Worm (Caenorhabditis elegans) whole organism, L4/young adult: Measurements from ENCODE around the gene mff-1.

Experiments
- W03F9.2 ChIP-seq: fragments of 150-350 bp; optimal IDR thresholded peaks from 2 replicates; lab custom pipeline; 2014; ENCODE audit warnings: missing biosample characterization, missing genetic modification characterization
- dao-5 ChIP-seq: sonication (generic microtip); optimal IDR thresholded peaks from 2 replicates; lab custom pipeline; 2016; ENCODE audit warnings: missing genotype, missing genetic modification characterization, moderate library complexity, missing compliant biosample characterization
- him-1 ChIP-seq: sonication (generic microtip); optimal IDR thresholded peaks from 2 replicates; lab custom pipeline; 2016; ENCODE audit warnings: missing genotype, missing genetic modification reagents, missing genetic modification characterization, missing compliant biosample characterization

The mff-1 gene

DNA sequence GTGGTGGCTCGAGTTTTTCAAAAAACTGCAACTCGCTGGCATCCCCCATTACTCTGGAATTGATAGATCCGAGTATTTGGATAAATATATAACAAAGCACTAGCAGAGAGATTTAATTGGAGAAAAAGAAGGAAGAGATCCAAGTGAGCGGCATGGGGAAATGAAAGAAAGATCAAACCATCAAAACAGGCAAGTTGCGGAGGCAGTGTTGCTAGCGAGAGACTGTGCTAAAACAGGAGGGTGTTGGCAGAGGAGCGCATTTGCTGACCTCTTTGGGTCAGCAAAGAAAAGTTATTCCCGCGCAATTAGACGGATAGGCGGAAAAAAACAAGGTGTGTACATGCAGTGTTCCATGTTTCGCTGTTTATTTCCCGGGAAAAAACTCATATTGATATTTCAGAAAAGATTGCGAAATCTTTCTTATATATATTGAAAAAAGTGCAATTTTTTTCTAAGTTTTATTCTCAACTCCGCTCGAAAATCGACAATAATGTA, 11.4 kb downstream of the mff-1 start, which contains the start of gene ppk-3:
TSS of gene ppk-3 (minus strand) at position 51 of the 495 bp plus-strand sequence.
- TF ChIP-seq W03F9.2 (tag; lab: Kevin White, UChicago) = peak; percentile 64
- TF ChIP-seq dao-5 (tag; lab: Kevin White, UChicago) = no peak

DNA sequence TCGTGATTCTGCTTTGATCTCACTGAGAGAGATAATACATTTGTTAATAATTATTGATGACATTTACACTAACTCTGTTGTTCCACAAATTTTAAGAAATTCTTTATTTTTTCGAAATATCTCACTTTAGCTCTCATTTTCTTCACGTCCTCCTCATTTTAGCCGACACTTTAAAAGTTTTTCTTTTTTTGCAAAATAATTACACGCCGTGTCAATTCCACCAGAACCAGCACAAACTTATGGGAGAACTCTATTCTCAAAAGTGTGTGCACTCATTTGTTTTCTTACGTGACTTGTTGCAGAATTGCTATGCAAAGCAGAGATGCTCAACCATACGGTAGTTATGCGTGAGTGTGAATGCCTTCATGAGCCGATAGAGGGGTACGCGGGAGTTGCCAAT, 21.9 kb downstream of the mff-1 start, which contains the start of gene frpr-2:
TSS of gene frpr-2 (plus strand) at position 301 of the 400 bp plus-strand sequence.
- no peak for TF ChIP-seq dao-5 (tag; lab: Kevin White, UChicago)
- no peak for TF ChIP-seq him-1 (tag; lab: Kevin White, UChicago)
- no peak for TF ChIP-seq W03F9.2 (tag; lab: Kevin White, UChicago)

DNA sequence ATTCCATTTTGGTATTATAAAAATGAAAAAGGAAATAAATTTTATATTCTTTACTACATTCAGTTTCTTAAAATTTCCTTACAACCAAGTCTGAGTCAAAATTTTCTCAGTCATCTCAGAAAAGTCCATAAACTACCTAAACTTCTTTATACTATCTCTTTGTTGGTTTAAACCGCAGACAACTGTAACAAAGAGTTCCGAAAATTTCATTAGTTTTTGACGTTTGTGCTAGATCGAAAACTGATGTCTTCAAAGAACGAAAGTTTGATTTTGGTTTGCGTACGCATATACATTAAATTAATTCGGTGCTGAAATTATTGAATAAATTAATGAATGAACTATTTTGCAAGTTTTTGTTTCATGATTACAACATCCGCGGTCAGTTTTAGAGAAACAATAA, 28.1 kb downstream of the mff-1 start:
- TF ChIP-seq him-1 (tag; lab: Kevin White, UChicago) = no peak
- no peak for TF ChIP-seq W03F9.2 (tag; lab: Kevin White, UChicago)
- no peak for TF ChIP-seq dao-5 (tag; lab: Kevin White, UChicago)

DNA sequence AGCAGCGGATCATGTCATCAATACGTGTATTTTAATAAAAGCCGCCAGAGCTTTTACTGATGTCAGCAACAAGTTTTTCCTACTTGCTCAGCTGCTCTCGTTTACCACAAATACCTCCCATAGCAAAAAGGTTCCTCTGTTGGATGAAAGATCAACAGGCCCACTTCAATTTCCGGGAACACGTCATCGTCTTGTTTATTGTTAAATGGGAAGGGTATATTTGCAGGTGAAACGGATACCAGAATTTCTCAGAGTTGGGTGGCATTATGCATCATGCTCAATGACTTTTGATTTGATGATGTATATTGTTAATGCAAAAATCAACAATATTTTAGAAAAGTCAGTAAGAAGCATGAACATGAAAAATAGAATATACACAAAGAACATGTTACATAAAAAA, 35.8 kb downstream of the mff-1 start:
- TF ChIP-seq W03F9.2 (tag; lab: Kevin White, UChicago) (no peak), him-1 (tag; lab: Kevin White, UChicago) (no peak), dao-5 (tag; lab: Kevin White, UChicago) (no peak)

DNA sequence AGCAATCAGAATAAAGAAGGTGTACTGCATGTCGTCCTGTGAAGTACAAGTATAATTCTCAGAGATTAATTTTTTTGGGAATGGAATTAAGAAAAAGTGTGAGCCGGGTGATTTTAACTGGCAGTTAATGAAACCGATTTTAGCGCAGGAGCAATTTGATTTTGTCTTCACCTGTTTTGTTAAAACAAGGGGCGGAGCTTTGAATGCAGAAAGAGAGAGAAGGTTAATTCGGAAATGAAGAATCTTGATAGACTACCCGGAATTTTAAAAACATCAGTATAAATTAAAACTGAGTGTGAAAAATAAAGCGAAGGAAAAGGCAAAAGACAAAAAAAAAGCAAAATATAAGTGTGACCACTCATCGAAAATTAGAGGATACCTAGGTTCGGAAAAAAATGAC, 40.5 kb downstream of the mff-1 start, which contains the start of gene C05E7.3:
TSS of gene C05E7.3 (minus strand) at position 101 of the 400 bp plus-strand sequence.
- TF ChIP-seq W03F9.2 (tag; lab: Kevin White, UChicago) (no peak), him-1 (tag; lab: Kevin White, UChicago) (no peak), dao-5 (tag; lab: Kevin White, UChicago) (no peak)

DNA sequence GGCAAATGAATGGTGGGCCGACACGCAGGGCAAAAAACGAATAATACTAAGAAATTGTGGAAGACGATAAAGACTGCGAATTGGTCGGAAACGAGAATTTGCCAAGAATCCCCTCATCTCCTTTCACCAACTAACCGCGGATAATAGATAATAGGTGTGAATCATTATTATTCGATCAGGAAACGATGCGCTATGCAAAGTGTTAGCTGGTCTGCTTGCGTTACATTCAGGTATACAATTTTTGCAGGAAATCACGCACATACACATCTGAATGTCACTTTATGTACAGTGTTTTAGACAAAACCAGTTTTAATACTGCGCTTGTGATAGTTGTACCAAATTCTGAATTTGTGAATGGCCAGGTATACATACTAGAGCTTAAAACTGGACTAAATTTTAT, 42.4 kb downstream of the mff-1 start:
- TF ChIP-seq him-1 (tag; lab: Kevin White, UChicago) = no peak
- TF ChIP-seq W03F9.2 (tag; lab: Kevin White, UChicago) = no peak
- no peak for TF ChIP-seq dao-5 (tag; lab: Kevin White, UChicago)

DNA sequence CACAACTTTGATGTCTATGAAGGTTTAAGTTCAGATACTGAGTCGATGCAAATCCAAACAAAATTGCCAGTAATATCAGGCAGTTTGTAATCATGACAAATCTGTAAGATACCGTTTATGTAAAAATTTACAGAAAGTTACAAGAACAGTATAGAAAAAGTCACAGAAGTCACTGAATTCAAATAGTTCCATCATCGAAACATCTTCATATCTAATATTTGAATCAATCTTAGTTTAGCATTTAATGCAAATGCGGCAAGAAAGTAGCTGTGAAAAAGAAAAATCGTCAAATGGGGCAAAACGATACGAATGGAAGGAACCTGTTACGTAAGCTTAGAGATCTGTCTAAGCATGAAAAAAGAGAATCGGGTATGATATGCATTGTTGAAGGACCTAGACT, 43.9 kb downstream of the mff-1 start, which contains the start of gene gmap-2:
TSS of gene gmap-2 (minus strand) at position 101 of the 400 bp plus-strand sequence.
- no peak for TF ChIP-seq him-1 (tag; lab: Kevin White, UChicago)
- TF ChIP-seq W03F9.2 (tag; lab: Kevin White, UChicago) = no peak
- TF ChIP-seq dao-5 (tag; lab: Kevin White, UChicago) = no peak

DNA sequence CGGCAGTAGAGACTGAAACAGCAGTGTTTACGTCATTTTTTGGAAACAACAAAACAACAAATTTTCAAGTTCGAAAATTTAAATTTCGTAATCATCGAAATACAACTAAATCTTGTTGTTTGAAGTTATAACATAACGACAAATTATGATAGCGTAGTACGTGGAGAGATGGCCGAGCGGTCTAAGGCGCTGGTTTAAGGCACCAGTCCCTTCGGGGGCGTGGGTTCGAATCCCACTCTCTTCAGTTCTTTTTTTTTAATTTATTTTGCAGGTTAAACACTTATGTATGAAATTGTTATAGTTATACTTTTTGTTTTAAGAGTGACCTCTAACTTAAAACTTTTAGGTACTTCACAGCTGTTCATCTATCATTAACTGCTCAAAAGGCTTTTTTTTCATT, 44.7 kb downstream of the mff-1 start:
- no peak for TF ChIP-seq him-1 (tag; lab: Kevin White, UChicago)
- TF ChIP-seq dao-5 (tag; lab: Kevin White, UChicago) = no peak
- TF ChIP-seq W03F9.2 (tag; lab: Kevin White, UChicago) = no peak

DNA sequence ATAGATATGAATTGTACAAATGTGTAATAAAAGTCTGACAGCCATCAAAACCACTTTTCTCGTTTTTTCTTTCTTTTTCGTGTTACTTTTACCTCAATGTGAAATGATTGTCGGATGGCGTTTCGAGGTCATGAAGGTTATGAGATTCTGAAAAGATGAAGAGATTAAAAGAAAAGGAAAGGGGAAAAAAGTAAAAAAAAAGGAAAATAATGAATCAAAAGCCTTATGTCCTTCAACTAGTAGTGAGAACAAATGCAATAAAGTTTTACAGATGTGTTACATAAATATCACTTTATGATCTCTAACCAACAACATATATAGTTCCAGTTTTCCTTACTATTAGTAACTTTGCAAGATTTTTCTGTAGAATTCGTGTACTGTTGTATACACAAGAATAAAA, 46.2 kb downstream of the mff-1 start, which contains the start of gene gmap-3:
TSS of gene gmap-3 (minus strand) at position 148 of the 400 bp plus-strand sequence.
- TF ChIP-seq him-1 (tag; lab: Kevin White, UChicago) = no peak
- TF ChIP-seq dao-5 (tag; lab: Kevin White, UChicago) = no peak
- TF ChIP-seq W03F9.2 (tag; lab: Kevin White, UChicago) = no peak

DNA sequence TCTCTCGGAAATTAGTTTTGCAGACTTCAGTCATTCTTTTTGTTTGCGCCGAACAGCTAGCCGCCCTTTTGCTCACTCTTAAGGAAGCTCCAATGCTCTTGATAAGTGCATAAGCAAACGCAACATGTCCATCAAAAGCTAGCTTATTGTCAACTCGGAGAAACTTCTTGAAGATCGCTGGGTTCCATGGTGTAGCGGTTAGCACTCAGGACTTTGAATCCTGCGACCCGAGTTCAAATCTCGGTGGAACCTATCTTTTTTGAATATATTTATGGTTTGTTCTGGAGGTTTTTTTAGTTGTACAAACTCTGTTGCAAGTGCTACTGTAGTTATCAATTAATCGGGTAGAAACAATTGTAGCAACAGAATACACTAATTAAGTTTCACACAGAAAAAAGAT, 49.5 kb downstream of the mff-1 start:
- no peak for TF ChIP-seq dao-5 (tag; lab: Kevin White, UChicago)
- no peak for TF ChIP-seq W03F9.2 (tag; lab: Kevin White, UChicago)
- no peak for TF ChIP-seq him-1 (tag; lab: Kevin White, UChicago)
